Worm (Caenorhabditis elegans): ENCODE measurements around the gene clec-265.

- TF ChIP-seq dao-5 (tag; optimal IDR thresholded peaks at IDR 0.05), result no peak
- no peak for TF ChIP-seq him-1 (tag; optimal IDR thresholded peaks at IDR 0.05)
- no peak for TF ChIP-seq W03F9.2 (tag; optimal IDR thresholded peaks at IDR 0.05)
Measured at ce11 chrX:3057656-3058055, 26.1 kb downstream of the clec-265 start.

Data from whole organism, L4/young adult.